Worm (Caenorhabditis elegans) whole organism, early embryonic: ENCODE measurements around the gene C33H5.13.

ENCODE experiments used
- B0310.2 ChIP-seq: sonication (generic microtip); optimal IDR thresholded peaks from 2 replicates; lab custom pipeline; 2016; ENCODE audit warnings: mild to moderate bottlenecking, missing genetic modification characterization, missing compliant biosample characterization
- F13C5.2 ChIP-seq: sonication (generic microtip); optimal IDR thresholded peaks from 2 replicates; lab custom pipeline; 2017; ENCODE audit warnings: mild to moderate bottlenecking, missing genetic modification characterization, inconsistent platforms, missing compliant biosample characterization
- aly-1 ChIP-seq: sonication (generic microtip); optimal IDR thresholded peaks from 2 replicates; lab custom pipeline; 2016; ENCODE audit warnings: missing genetic modification characterization, missing compliant biosample characterization
- ama-1 ChIP-seq: fragments of 150-350 bp; optimal IDR thresholded peaks from 2 replicates; lab custom pipeline; 2014
- ceh-13 ChIP-seq: fragments of 200-800 bp; sonication (Bioruptor generic); optimal IDR thresholded peaks from 2 replicates; lab custom pipeline; 2018; ENCODE audit warnings: mild to moderate bottlenecking, missing genetic modification characterization, missing compliant biosample characterization
- ceh-36 ChIP-seq: sonication (generic microtip); optimal IDR thresholded peaks from 2 replicates; lab custom pipeline; 2016; ENCODE audit warnings: missing genetic modification characterization, inconsistent platforms, missing compliant biosample characterization
- ets-7 ChIP-seq: sonication (generic microtip); optimal IDR thresholded peaks from 2 replicates; lab custom pipeline; 2016; ENCODE audit warnings: missing genotype, missing genetic modification characterization, missing compliant biosample characterization
- flt-1 ChIP-seq: fragments of 200-800 bp; sonication (Bioruptor generic); IDR thresholded peaks from 2 replicates; pipeline ENCODE4 v1.3.6; 2022; ENCODE audit warnings: missing genetic modification characterization, missing compliant biosample characterization
- hmbx-1 ChIP-seq: sonication (generic microtip); optimal IDR thresholded peaks from 2 replicates; lab custom pipeline; 2016; ENCODE audit warnings: mild to moderate bottlenecking, missing genetic modification characterization, missing compliant biosample characterization
- hmg-4 ChIP-seq: fragments of 200-800 bp; sonication (Bioruptor generic); optimal IDR thresholded peaks from 2 replicates; lab custom pipeline; 2018; ENCODE audit warnings: mild to moderate bottlenecking, missing genetic modification characterization, missing compliant biosample characterization
- hnd-1 ChIP-seq: sonication (generic microtip); optimal IDR thresholded peaks from 2 replicates; lab custom pipeline; 2016; ENCODE audit warnings: missing genetic modification characterization, missing compliant biosample characterization
- pes-1 ChIP-seq: fragments of 200-800 bp; sonication (Bioruptor generic); IDR thresholded peaks from 2 replicates; pipeline ENCODE4 v1.3.6; 2022; ENCODE audit warnings: missing genetic modification reagents, missing genetic modification characterization, missing compliant biosample characterization
- scrt-1 ChIP-seq: fragments of 200-800 bp; sonication (Bioruptor generic); IDR thresholded peaks from 2 replicates; pipeline ENCODE4 v1.3.6; 2022; ENCODE audit warnings: missing genetic modification characterization, missing compliant biosample characterization
- sea-1 ChIP-seq: fragments of 200-800 bp; sonication (Bioruptor generic); conservative IDR thresholded peaks from 2 replicates; pipeline ENCODE4 v1.3.6; 2022; ENCODE audit warnings: missing genetic modification characterization, missing compliant biosample characterization
- tbx-11 ChIP-seq: fragments of 200-800 bp; sonication (Bioruptor generic); IDR thresholded peaks from 2 replicates; pipeline ENCODE4 v1.3.6; 2022; ENCODE audit warnings: missing genetic modification characterization, missing compliant biosample characterization
- tbx-37 ChIP-seq: fragments of 200-800 bp; sonication (Bioruptor generic); conservative IDR thresholded peaks from 2 replicates; pipeline ENCODE4 v1.3.6; 2022; ENCODE audit warnings: missing genetic modification reagents, missing genetic modification characterization, missing compliant biosample characterization
- tra-4 ChIP-seq: sonication (generic microtip); optimal IDR thresholded peaks from 2 replicates; lab custom pipeline; 2017; ENCODE audit warnings: missing genetic modification characterization, missing compliant biosample characterization

C33H5.13 gene

ce11 chrIV:7830151-7830550 lies 38.1 kb upstream of the C33H5.13 start, which contains the start of gene mvb-12:
TSS of gene mvb-12 (plus strand) at chrIV:7830525.
- TF ChIP-seq scrt-1 (GFP tag; lab: Robert Waterston, UW): no peak

ce11 chrIV:7829275-7829938 lies 37.3 kb upstream of the C33H5.13 start, which contains the start of gene C06A6.4:
TSS of gene C06A6.4 (minus strand) at chrIV:7829298.
- TF ChIP-seq ceh-13 (GFP tag; lab: Kevin White, UChicago) (no peak), pes-1 (GFP tag; lab: Robert Waterston, UW) (no peak), sea-1 (GFP tag; lab: Robert Waterston, UW) (no peak), ets-7 (no peak), hmbx-1 (no peak), tbx-37 (no peak), hnd-1 (no peak), ama-1 (lab: Kevin White, UChicago) (no peak), ceh-36 (no peak), tra-4 (tag; lab: Kevin White, UChicago) (no peak)

ce11 chrIV:7824649-7825048 lies 32.6 kb upstream of the C33H5.13 start:
- TF ChIP-seq pes-1 (GFP tag; lab: Robert Waterston, UW): no peak
- TF ChIP-seq tbx-11: no peak
- no peak for TF ChIP-seq ama-1 (lab: Kevin White, UChicago)
- no peak for TF ChIP-seq ets-7
- no peak for TF ChIP-seq ceh-13 (GFP tag; lab: Kevin White, UChicago)

ce11 chrIV:7822524-7822923 lies 30.5 kb upstream of the C33H5.13 start, which contains the start of gene T14A8.2:
TSS of gene T14A8.2 (minus strand) at chrIV:7822624.
- no peak for TF ChIP-seq hnd-1
- no peak for TF ChIP-seq sea-1 (GFP tag; lab: Robert Waterston, UW)
- no peak for TF ChIP-seq ets-7
- no peak for TF ChIP-seq aly-1 (tag; lab: Kevin White, UChicago)
- no peak for TF ChIP-seq ceh-36
- no peak for TF ChIP-seq tra-4 (tag; lab: Kevin White, UChicago)
- TF ChIP-seq scrt-1 (GFP tag; lab: Robert Waterston, UW): no peak
- no peak for TF ChIP-seq F13C5.2 (tag; lab: Kevin White, UChicago)
- TF ChIP-seq tbx-37: no peak
- TF ChIP-seq pes-1 (GFP tag; lab: Robert Waterston, UW): no peak
- TF ChIP-seq hmbx-1: no peak
- TF ChIP-seq B0310.2 (tag; lab: Kevin White, UChicago): no peak
- TF ChIP-seq tbx-11: no peak
- no peak for TF ChIP-seq ama-1 (lab: Kevin White, UChicago)
- TF ChIP-seq flt-1 (GFP tag; lab: Robert Waterston, UW): no peak

DNA sequence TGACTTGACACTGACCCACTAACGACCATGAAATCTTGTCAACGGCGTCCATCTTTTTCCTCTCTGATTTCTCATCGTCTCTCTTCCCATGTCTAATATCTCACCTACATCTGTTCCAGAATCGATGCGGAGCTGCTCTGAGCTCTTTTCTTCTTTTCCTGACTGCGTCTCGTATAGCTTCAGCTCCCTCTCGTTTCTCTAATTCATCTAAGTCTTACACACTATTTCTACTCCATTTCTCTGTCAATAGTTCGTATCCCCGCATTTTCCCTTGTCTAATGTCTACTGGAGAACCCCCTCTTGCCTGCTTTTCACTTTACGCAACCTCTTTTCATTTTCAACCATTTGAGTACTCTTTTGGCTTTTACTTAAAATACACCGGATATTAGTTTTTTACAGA lies 25.8 kb upstream of the C33H5.13 start, which contains the start of gene ric-3:
Gene ric-3, plus strand, starts transcription at position 400 of the 400 bp plus-strand sequence.
- TF ChIP-seq tra-4 (tag; lab: Kevin White, UChicago) (no peak), hmg-4 (GFP tag; lab: Kevin White, UChicago) (no peak), B0310.2 (tag; lab: Kevin White, UChicago) (no peak), ama-1 (lab: Kevin White, UChicago) (no peak), hmbx-1 (no peak), F13C5.2 (tag; lab: Kevin White, UChicago) (no peak), ets-7 (no peak), tbx-37 (no peak), pes-1 (GFP tag; lab: Robert Waterston, UW) (no peak), aly-1 (tag; lab: Kevin White, UChicago) (no peak), ceh-36 (no peak)

- TF ChIP-seq ama-1 (lab: Kevin White, UChicago) (no peak), sea-1 (GFP tag; lab: Robert Waterston, UW) (no peak), aly-1 (tag; lab: Kevin White, UChicago) (no peak)
Measured at ce11 chrIV:7816402-7817102, 24.5 kb upstream of the C33H5.13 start.

DNA sequence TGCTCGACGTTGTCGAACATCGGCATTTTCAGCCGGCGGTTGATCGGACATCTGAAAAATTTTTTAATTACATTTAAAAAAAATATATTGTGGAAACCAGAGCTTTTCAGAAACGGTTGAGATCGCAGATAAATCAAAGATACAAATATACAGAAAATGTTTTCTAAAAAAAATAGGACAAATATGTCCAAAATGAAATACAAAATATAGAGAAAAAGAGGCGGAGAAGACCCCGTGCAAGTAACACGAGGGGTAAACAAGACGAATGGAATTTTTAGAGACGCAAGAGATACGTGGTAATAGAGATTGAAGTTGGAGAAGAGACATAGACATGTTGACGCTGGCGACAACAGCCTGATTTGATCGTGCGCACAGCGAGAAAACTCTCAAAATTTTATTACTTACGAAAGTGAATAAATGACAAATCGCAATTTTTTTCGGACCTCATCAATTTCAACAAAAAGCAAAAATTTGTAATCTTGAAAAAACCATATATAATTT lies 23.7 kb upstream of the C33H5.13 start, which contains the start of gene cdgs-1:
Gene cdgs-1, minus strand, starts transcription at position 51 of the 501 bp plus-strand sequence.
- TF ChIP-seq aly-1 (tag; lab: Kevin White, UChicago) (no peak), scrt-1 (GFP tag; lab: Robert Waterston, UW) (no peak), sea-1 (GFP tag; lab: Robert Waterston, UW) (no peak), hnd-1 (no peak), hmg-4 (GFP tag; lab: Kevin White, UChicago) (no peak), hmbx-1 (no peak), flt-1 (GFP tag; lab: Robert Waterston, UW) (no peak)

ce11 chrIV:7812709-7813108 lies 20.6 kb upstream of the C33H5.13 start, which contains the start of gene zgpa-1:
TSS of gene zgpa-1 (minus strand) at chrIV:7812809.
- TF ChIP-seq ets-7 (no peak), F13C5.2 (tag; lab: Kevin White, UChicago) (no peak), tbx-11 (no peak), ceh-13 (GFP tag; lab: Kevin White, UChicago) (no peak), hnd-1 (no peak), scrt-1 (GFP tag; lab: Robert Waterston, UW) (no peak)
